Worm (Caenorhabditis elegans) whole organism, L2 larva: Measurements from ENCODE around the gene T25G12.3.

Experiments used
- C34F6.9 ChIP-seq: fragments of 150-350 bp; optimal IDR thresholded peaks from 2 replicates; lab custom pipeline; 2014; ENCODE audit warnings: missing biosample characterization, missing genetic modification characterization
- F13H6.1 ChIP-seq: sonication (generic microtip); optimal IDR thresholded peaks from 2 replicates; lab custom pipeline; 2016; ENCODE audit warnings: missing genetic modification characterization, missing compliant biosample characterization
- ZK546.5 ChIP-seq: sonication (generic microtip); optimal IDR thresholded peaks from 2 replicates; lab custom pipeline; 2017; ENCODE audit warnings: missing biosample characterization, missing genetic modification characterization
- alr-1 ChIP-seq: fragments of 150-350 bp; optimal IDR thresholded peaks from 2 replicates; lab custom pipeline; 2014; ENCODE audit warnings: missing biosample characterization, missing genetic modification characterization
- aly-2 ChIP-seq: fragments of 150-350 bp; optimal IDR thresholded peaks from 2 replicates; lab custom pipeline; 2014; ENCODE audit warnings: missing biosample characterization, missing genetic modification characterization
- ama-1 ChIP-seq: fragments of 150-350 bp; optimal IDR thresholded peaks from 2 replicates; lab custom pipeline; 2018; ENCODE audit warnings: inconsistent platforms
- blmp-1 ChIP-seq: sonication (generic microtip); optimal IDR thresholded peaks from 2 replicates; lab custom pipeline; 2017; ENCODE audit warnings: missing genetic modification characterization, mild to moderate bottlenecking, missing compliant biosample characterization, antibody characterized with exemption, moderate library complexity; ENCODE audit not compliant: insufficient read depth
- crh-2 ChIP-seq: sonication (generic microtip); optimal IDR thresholded peaks from 2 replicates; lab custom pipeline; 2017; ENCODE audit warnings: missing biosample characterization, missing genetic modification characterization
- egl-27 ChIP-seq: sonication (generic microtip); optimal IDR thresholded peaks from 3 replicates; lab custom pipeline; 2017; ENCODE audit warnings: missing biosample characterization, missing genetic modification reagents, missing genetic modification characterization
- elt-1 ChIP-seq: fragments of 150-350 bp; optimal IDR thresholded peaks from 2 replicates; lab custom pipeline; 2014; ENCODE audit warnings: missing biosample characterization, missing genetic modification characterization
- fos-1 ChIP-seq: fragments of 150-350 bp; optimal IDR thresholded peaks from 2 replicates; lab custom pipeline; 2014; ENCODE audit warnings: missing biosample characterization, missing genetic modification characterization
- gmeb-1 ChIP-seq: fragments of 150-350 bp; optimal IDR thresholded peaks from 2 replicates; lab custom pipeline; 2014; ENCODE audit warnings: missing biosample characterization, missing genetic modification characterization
- lin-11 ChIP-seq: fragments of 150-350 bp; sonication (generic microtip); optimal IDR thresholded peaks from 2 replicates; lab custom pipeline; 2014; ENCODE audit warnings: missing biosample characterization, missing genetic modification characterization, inconsistent platforms, mixed read lengths
- lin-39 ChIP-seq: fragments of 150-350 bp; optimal IDR thresholded peaks from 2 replicates; lab custom pipeline; 2014; ENCODE audit warnings: missing biosample characterization, missing genetic modification reagents, missing genetic modification characterization
- lsy-2 ChIP-seq, 2 experiments: fragments of 150-350 bp in 1 of 2; sonication (generic microtip) in 1 of 2; optimal IDR thresholded peaks; 2 replicates each; lab custom pipeline; 2014 to 2017; ENCODE audit warnings: missing biosample characterization in 2 of 2, missing genetic modification characterization in 2 of 2
- mdl-1 ChIP-seq, 2 experiments: fragments of 150-350 bp in 1 of 2; sonication (generic microtip) in 1 of 2; optimal IDR thresholded peaks; 2 replicates each; lab custom pipeline; 2017; ENCODE audit warnings: missing biosample characterization in 2 of 2, missing genetic modification characterization in 2 of 2
- nhr-10 ChIP-seq: sonication (generic microtip); optimal IDR thresholded peaks from 2 replicates; lab custom pipeline; 2017; ENCODE audit warnings: missing biosample characterization, missing genetic modification characterization
- nhr-11 ChIP-seq: fragments of 150-350 bp; optimal IDR thresholded peaks from 2 replicates; lab custom pipeline; 2014; ENCODE audit warnings: missing biosample characterization, missing genetic modification characterization
- nhr-129 ChIP-seq: fragments of 150-350 bp; optimal IDR thresholded peaks from 2 replicates; lab custom pipeline; 2014; ENCODE audit warnings: missing biosample characterization, missing genetic modification characterization
- nhr-21 ChIP-seq: fragments of 150-350 bp; optimal IDR thresholded peaks from 2 replicates; lab custom pipeline; 2014; ENCODE audit warnings: missing biosample characterization, missing genetic modification characterization
- nhr-237 ChIP-seq: fragments of 150-350 bp; optimal IDR thresholded peaks from 2 replicates; lab custom pipeline; 2014; ENCODE audit warnings: missing biosample characterization, missing genetic modification characterization
- nhr-6 ChIP-seq: fragments of 150-350 bp; optimal IDR thresholded peaks from 2 replicates; lab custom pipeline; 2014; ENCODE audit warnings: missing biosample characterization, missing genetic modification characterization
- peb-1 ChIP-seq: fragments of 150-350 bp; optimal IDR thresholded peaks from 2 replicates; lab custom pipeline; 2014; ENCODE audit warnings: missing biosample characterization, missing genetic modification characterization
- skn-1 ChIP-seq: sonication (generic microtip); optimal IDR thresholded peaks from 2 replicates; lab custom pipeline; 2017; ENCODE audit warnings: missing biosample characterization, missing genetic modification characterization
- sma-9 ChIP-seq, 2 experiments: fragments of 150-350 bp in 1 of 2; sonication (generic microtip) in 1 of 2; optimal IDR thresholded peaks; 2 replicates each; lab custom pipeline; 2014 to 2016; ENCODE audit warnings: missing genetic modification characterization in 2 of 2, mild to moderate bottlenecking in 1 of 2, missing biosample characterization in 1 of 2, missing compliant biosample characterization in 1 of 2, missing genetic modification reagents in 1 of 2, moderate library complexity in 1 of 2
- snpc-4 ChIP-seq: fragments of 150-350 bp; optimal IDR thresholded peaks from 2 replicates; lab custom pipeline; 2014; ENCODE audit warnings: missing biosample characterization, missing genetic modification characterization
- unc-39 ChIP-seq: fragments of 150-350 bp; optimal IDR thresholded peaks from 2 replicates; lab custom pipeline; 2014; ENCODE audit warnings: missing biosample characterization, missing genetic modification characterization
- unc-55 ChIP-seq: fragments of 150-350 bp; sonication (generic microtip); optimal IDR thresholded peaks from 3 replicates; lab custom pipeline; 2014; ENCODE audit warnings: missing biosample characterization, missing genetic modification reagents, missing genetic modification characterization
- zag-1 ChIP-seq: fragments of 150-350 bp; optimal IDR thresholded peaks from 2 replicates; lab custom pipeline; 2014; ENCODE audit warnings: missing biosample characterization, missing genetic modification characterization
- ztf-11 ChIP-seq: sonication (generic microtip); optimal IDR thresholded peaks from 2 replicates; lab custom pipeline; 2017; ENCODE audit warnings: missing biosample characterization, missing genetic modification characterization

The T25G12.3 gene

DNA sequence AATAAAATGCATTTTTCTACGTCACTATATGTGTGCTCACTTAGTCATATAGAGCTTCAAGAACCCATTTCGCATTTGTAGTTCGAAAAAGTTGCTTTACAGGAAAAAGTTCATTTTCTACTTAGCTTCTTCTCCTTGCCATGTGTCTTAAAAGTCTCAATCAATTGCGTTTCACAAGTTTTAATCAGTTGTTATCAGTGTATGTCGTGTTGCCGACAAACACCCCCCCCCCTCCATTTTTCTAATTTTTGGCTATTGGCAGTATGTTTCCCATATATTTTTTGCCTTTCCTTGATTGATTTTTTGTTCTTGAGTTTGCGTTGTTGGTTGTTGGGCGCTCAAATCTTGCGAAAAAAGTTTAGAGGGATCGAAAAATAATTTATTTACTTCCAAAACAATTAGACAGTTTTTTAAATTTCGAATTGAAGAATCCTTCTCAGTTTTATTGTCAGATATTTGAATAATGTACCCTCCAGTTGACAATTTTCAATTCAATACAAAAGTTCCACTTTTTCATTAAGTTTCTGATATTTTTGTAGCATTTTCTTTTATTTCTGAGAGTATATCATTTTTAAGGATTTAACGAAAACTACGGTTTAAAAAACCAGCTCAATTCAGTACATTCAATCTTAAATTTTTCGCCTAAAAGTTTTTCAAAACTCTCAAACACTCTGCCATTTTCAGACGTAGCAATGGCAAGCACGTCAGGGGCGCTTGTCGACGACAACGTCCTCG lies 45.6 kb upstream of the T25G12.3 start, which contains the start of gene sid-3:
TSS of gene sid-3 (plus strand) at position 685 of the 735 bp plus-strand sequence.
- peak; percentile 64 for TF ChIP-seq fos-1 (tag; lab: Kevin White, UChicago)
- no peak for TF ChIP-seq nhr-129

ce11 chrX:17195080-17195479 lies 36.4 kb upstream of the T25G12.3 start, which contains the start of gene B0302.5:
Gene B0302.5 (minus strand): TSS chrX:17195137.
- TF ChIP-seq mdl-1 (tag; optimal IDR thresholded peaks at IDR 0.05; lab: Kevin White, UChicago) (no peak), aly-2 (tag; lab: Kevin White, UChicago) (no peak), alr-1 (tag; lab: Kevin White, UChicago) (no peak), fos-1 (tag; lab: Kevin White, UChicago) (peak; percentile 82), nhr-6 (tag; lab: Kevin White, UChicago) (no peak), nhr-129 (no peak), lsy-2 (tag; optimal IDR thresholded peaks at IDR 0.05; lab: Kevin White, UChicago) (no peak), sma-9 (GFP tag; optimal IDR thresholded peaks at IDR 0.05; lab: Kevin White, UChicago) (no peak), sma-9 (tag; optimal IDR thresholded peaks at IDR 0.05; lab: Kevin White, UChicago) (no peak), lin-11 (tag; lab: Kevin White, UChicago) (no peak), unc-39 (tag; lab: Kevin White, UChicago) (no peak), skn-1 (tag; lab: Kevin White, UChicago) (peak; percentile 73), crh-2 (tag; lab: Kevin White, UChicago) (peak; percentile 12), ZK546.5 (tag; lab: Kevin White, UChicago) (no peak), blmp-1 (no peak)

DNA sequence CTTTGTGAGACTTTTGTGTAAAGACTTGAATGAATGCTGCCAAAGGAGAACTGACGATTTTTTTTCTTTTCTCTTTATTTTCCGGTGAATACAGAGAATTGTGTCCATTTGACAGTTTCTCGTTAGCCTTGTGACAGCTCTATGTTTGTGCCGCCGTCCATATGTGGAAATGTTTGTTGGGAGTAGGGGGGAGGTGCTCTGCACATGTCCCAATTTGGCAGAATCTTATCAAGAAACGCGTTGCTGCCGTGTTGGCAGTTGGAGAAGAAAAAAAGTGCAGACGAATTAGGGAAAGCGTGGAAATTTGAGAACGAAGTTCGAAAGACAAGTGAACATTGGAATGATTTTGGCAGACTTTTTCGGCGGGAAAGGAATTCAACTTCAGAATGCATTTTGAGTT lies 33.6 kb upstream of the T25G12.3 start:
- TF ChIP-seq lin-39 (tag; lab: Kevin White, UChicago) (no peak), fos-1 (tag; lab: Kevin White, UChicago) (peak; percentile 45)

DNA sequence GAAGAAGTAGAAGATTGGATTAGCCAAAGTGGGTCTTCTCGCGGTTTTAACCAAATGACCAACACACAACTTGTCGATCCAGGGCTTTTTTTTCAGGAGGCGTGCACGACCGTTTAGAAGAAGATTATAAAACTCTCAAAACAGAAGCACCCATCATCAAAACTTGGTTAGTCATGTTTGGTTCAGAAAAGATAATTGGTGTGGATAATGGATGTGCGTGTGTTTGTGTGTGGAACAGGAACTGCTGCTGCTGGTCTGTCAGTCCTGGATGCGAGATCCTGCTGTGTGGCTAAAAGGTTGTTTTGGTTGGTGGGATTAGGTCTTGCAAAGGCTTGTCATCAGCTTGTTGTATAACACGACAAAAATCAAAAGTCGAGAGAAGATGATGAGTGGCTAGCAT lies 28.0 kb upstream of the T25G12.3 start:
- no peak for TF ChIP-seq nhr-10
- TF ChIP-seq egl-27: no peak
- no peak for TF ChIP-seq nhr-237
- TF ChIP-seq gmeb-1 (tag; lab: Kevin White, UChicago): no peak
- no peak for TF ChIP-seq nhr-6 (tag; lab: Kevin White, UChicago)
- TF ChIP-seq peb-1 (tag; lab: Kevin White, UChicago): no peak
- TF ChIP-seq C34F6.9 (tag; lab: Kevin White, UChicago): no peak
- TF ChIP-seq ztf-11: no peak
- no peak for TF ChIP-seq ZK546.5 (tag; lab: Kevin White, UChicago)
- TF ChIP-seq fos-1 (tag; lab: Kevin White, UChicago): no peak
- no peak for TF ChIP-seq ama-1
- TF ChIP-seq zag-1 (tag; lab: Kevin White, UChicago): no peak
- no peak for TF ChIP-seq snpc-4 (tag; lab: Kevin White, UChicago)
- TF ChIP-seq nhr-11: no peak
- no peak for TF ChIP-seq F13H6.1 (tag; lab: Kevin White, UChicago)
- TF ChIP-seq crh-2 (tag; lab: Kevin White, UChicago): no peak
- TF ChIP-seq elt-1: no peak

ce11 chrX:17205853-17206252 lies 25.6 kb upstream of the T25G12.3 start:
- TF ChIP-seq fos-1 (tag; lab: Kevin White, UChicago): peak; percentile 83
- no peak for TF ChIP-seq aly-2 (tag; lab: Kevin White, UChicago)
- TF ChIP-seq egl-27: no peak
- peak; percentile 9 for TF ChIP-seq crh-2 (tag; lab: Kevin White, UChicago)

DNA sequence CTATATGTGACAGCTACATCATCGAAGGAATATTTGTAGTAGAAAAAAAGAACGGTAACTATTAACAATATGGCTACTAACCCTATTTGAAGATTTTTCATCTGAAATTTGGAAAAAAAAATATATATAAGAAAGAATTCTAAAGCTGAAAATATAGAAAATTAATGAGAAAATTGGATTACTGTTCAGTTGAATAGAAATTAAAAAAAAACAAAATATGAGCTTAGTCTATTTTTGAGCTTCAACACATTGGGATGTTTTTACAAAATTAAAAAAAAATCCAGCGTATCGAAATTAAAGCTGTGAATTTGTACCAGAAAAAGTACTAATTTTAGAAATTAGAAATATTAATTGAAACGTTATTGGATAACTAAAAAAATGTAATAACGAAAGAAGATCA lies 22.2 kb upstream of the T25G12.3 start, which contains the start of gene T08G2.2:
TSS of gene T08G2.2 (minus strand) at position 101 of the 400 bp plus-strand sequence.
- TF ChIP-seq lin-39 (tag; lab: Kevin White, UChicago) (no peak), lsy-2 (tag; optimal IDR thresholded peaks at IDR 0.05; lab: Kevin White, UChicago) (no peak)

ce11 chrX:17211513-17211912 lies 19.9 kb upstream of the T25G12.3 start:
- TF ChIP-seq nhr-21 (tag; lab: Kevin White, UChicago) (peak; percentile 46), unc-55 (GFP tag; lab: Kevin White, UChicago) (no peak), alr-1 (tag; lab: Kevin White, UChicago) (no peak), blmp-1 (peak; percentile 56)
